Worm (Caenorhabditis elegans) whole organism, L2 larva: ENCODE measurements around the gene clec-190.

Source experiments
- F13H6.1 ChIP-seq: sonication (generic microtip); optimal IDR thresholded peaks from 2 replicates; lab custom pipeline; 2016; ENCODE audit warnings: missing genetic modification characterization, missing compliant biosample characterization
- ZK546.5 ChIP-seq: sonication (generic microtip); optimal IDR thresholded peaks from 2 replicates; lab custom pipeline; 2017; ENCODE audit warnings: missing biosample characterization, missing genetic modification characterization
- aly-2 ChIP-seq: fragments of 150-350 bp; optimal IDR thresholded peaks from 2 replicates; lab custom pipeline; 2014; ENCODE audit warnings: missing biosample characterization, missing genetic modification characterization
- ama-1 ChIP-seq: fragments of 150-350 bp; optimal IDR thresholded peaks from 2 replicates; lab custom pipeline; 2018; ENCODE audit warnings: inconsistent platforms
- blmp-1 ChIP-seq: sonication (generic microtip); optimal IDR thresholded peaks from 2 replicates; lab custom pipeline; 2017; ENCODE audit warnings: missing genetic modification characterization, mild to moderate bottlenecking, missing compliant biosample characterization, antibody characterized with exemption, moderate library complexity; ENCODE audit not compliant: insufficient read depth
- ceh-82 ChIP-seq: fragments of 150-350 bp; optimal IDR thresholded peaks from 2 replicates; lab custom pipeline; 2014; ENCODE audit warnings: missing biosample characterization, missing genetic modification characterization
- crh-2 ChIP-seq: sonication (generic microtip); optimal IDR thresholded peaks from 2 replicates; lab custom pipeline; 2017; ENCODE audit warnings: missing biosample characterization, missing genetic modification characterization
- dmd-4 ChIP-seq: sonication (generic microtip); optimal IDR thresholded peaks from 2 replicates; lab custom pipeline; 2017; ENCODE audit warnings: missing biosample characterization, missing genetic modification characterization
- egl-27 ChIP-seq: sonication (generic microtip); optimal IDR thresholded peaks from 3 replicates; lab custom pipeline; 2017; ENCODE audit warnings: missing biosample characterization, missing genetic modification reagents, missing genetic modification characterization
- elt-1 ChIP-seq: fragments of 150-350 bp; optimal IDR thresholded peaks from 2 replicates; lab custom pipeline; 2014; ENCODE audit warnings: missing biosample characterization, missing genetic modification characterization
- elt-3 ChIP-seq: sonication (generic microtip); optimal IDR thresholded peaks from 2 replicates; lab custom pipeline; 2017; ENCODE audit warnings: missing biosample characterization, missing genetic modification characterization
- gmeb-1 ChIP-seq: fragments of 150-350 bp; optimal IDR thresholded peaks from 2 replicates; lab custom pipeline; 2014; ENCODE audit warnings: missing biosample characterization, missing genetic modification characterization
- lin-11 ChIP-seq: fragments of 150-350 bp; sonication (generic microtip); optimal IDR thresholded peaks from 2 replicates; lab custom pipeline; 2014; ENCODE audit warnings: missing biosample characterization, missing genetic modification characterization, inconsistent platforms, mixed read lengths
- lin-39 ChIP-seq: fragments of 150-350 bp; optimal IDR thresholded peaks from 2 replicates; lab custom pipeline; 2014; ENCODE audit warnings: missing biosample characterization, missing genetic modification reagents, missing genetic modification characterization
- lsy-2 ChIP-seq, 2 experiments: fragments of 150-350 bp in 1 of 2; sonication (generic microtip) in 1 of 2; optimal IDR thresholded peaks; 2 replicates each; lab custom pipeline; 2014 to 2017; ENCODE audit warnings: missing biosample characterization in 2 of 2, missing genetic modification characterization in 2 of 2
- mab-5 ChIP-seq: fragments of 150-350 bp; optimal IDR thresholded peaks from 2 replicates; lab custom pipeline; 2014; ENCODE audit warnings: missing biosample characterization, missing genetic modification characterization
- mbf-1 ChIP-seq: sonication (generic microtip); optimal IDR thresholded peaks from 2 replicates; lab custom pipeline; 2017; ENCODE audit warnings: missing biosample characterization, missing genetic modification characterization
- mdl-1 ChIP-seq, 2 experiments: fragments of 150-350 bp in 1 of 2; sonication (generic microtip) in 1 of 2; optimal IDR thresholded peaks; 2 replicates each; lab custom pipeline; 2017; ENCODE audit warnings: missing biosample characterization in 2 of 2, missing genetic modification characterization in 2 of 2
- nhr-11 ChIP-seq: fragments of 150-350 bp; optimal IDR thresholded peaks from 2 replicates; lab custom pipeline; 2014; ENCODE audit warnings: missing biosample characterization, missing genetic modification characterization
- nhr-129 ChIP-seq: fragments of 150-350 bp; optimal IDR thresholded peaks from 2 replicates; lab custom pipeline; 2014; ENCODE audit warnings: missing biosample characterization, missing genetic modification characterization
- nhr-21 ChIP-seq: fragments of 150-350 bp; optimal IDR thresholded peaks from 2 replicates; lab custom pipeline; 2014; ENCODE audit warnings: missing biosample characterization, missing genetic modification characterization
- nhr-237 ChIP-seq: fragments of 150-350 bp; optimal IDR thresholded peaks from 2 replicates; lab custom pipeline; 2014; ENCODE audit warnings: missing biosample characterization, missing genetic modification characterization
- nhr-6 ChIP-seq: fragments of 150-350 bp; optimal IDR thresholded peaks from 2 replicates; lab custom pipeline; 2014; ENCODE audit warnings: missing biosample characterization, missing genetic modification characterization
- nhr-77 ChIP-seq: fragments of 150-350 bp; optimal IDR thresholded peaks from 2 replicates; lab custom pipeline; 2014; ENCODE audit warnings: missing biosample characterization, missing genetic modification characterization
- peb-1 ChIP-seq: fragments of 150-350 bp; optimal IDR thresholded peaks from 2 replicates; lab custom pipeline; 2014; ENCODE audit warnings: missing biosample characterization, missing genetic modification characterization
- sma-3 ChIP-seq: sonication (generic microtip); optimal IDR thresholded peaks from 2 replicates; lab custom pipeline; 2016; ENCODE audit warnings: missing genetic modification reagents, missing genetic modification characterization, missing compliant biosample characterization
- sma-9 ChIP-seq, 2 experiments: fragments of 150-350 bp in 1 of 2; sonication (generic microtip) in 1 of 2; optimal IDR thresholded peaks; 2 replicates each; lab custom pipeline; 2014 to 2016; ENCODE audit warnings: missing genetic modification characterization in 2 of 2, mild to moderate bottlenecking in 1 of 2, missing biosample characterization in 1 of 2, missing compliant biosample characterization in 1 of 2, missing genetic modification reagents in 1 of 2, moderate library complexity in 1 of 2
- snpc-4 ChIP-seq: fragments of 150-350 bp; optimal IDR thresholded peaks from 2 replicates; lab custom pipeline; 2014; ENCODE audit warnings: missing biosample characterization, missing genetic modification characterization
- unc-39 ChIP-seq: fragments of 150-350 bp; optimal IDR thresholded peaks from 2 replicates; lab custom pipeline; 2014; ENCODE audit warnings: missing biosample characterization, missing genetic modification characterization
- unc-55 ChIP-seq: fragments of 150-350 bp; sonication (generic microtip); optimal IDR thresholded peaks from 3 replicates; lab custom pipeline; 2014; ENCODE audit warnings: missing biosample characterization, missing genetic modification reagents, missing genetic modification characterization
- zag-1 ChIP-seq: fragments of 150-350 bp; optimal IDR thresholded peaks from 2 replicates; lab custom pipeline; 2014; ENCODE audit warnings: missing biosample characterization, missing genetic modification characterization
- ztf-1 ChIP-seq: fragments of 200-800 bp; sonication (Bioruptor generic); conservative IDR thresholded peaks from 2 replicates; pipeline ENCODE4 v1.3.6; 2022; ENCODE audit warnings: missing genetic modification characterization, missing compliant biosample characterization
- ztf-11 ChIP-seq: sonication (generic microtip); optimal IDR thresholded peaks from 2 replicates; lab custom pipeline; 2017; ENCODE audit warnings: missing biosample characterization, missing genetic modification characterization
- ztf-4 ChIP-seq: fragments of 150-350 bp; optimal IDR thresholded peaks from 2 replicates; lab custom pipeline; 2014; ENCODE audit warnings: missing biosample characterization, missing genetic modification characterization

Gene clec-190

DNA sequence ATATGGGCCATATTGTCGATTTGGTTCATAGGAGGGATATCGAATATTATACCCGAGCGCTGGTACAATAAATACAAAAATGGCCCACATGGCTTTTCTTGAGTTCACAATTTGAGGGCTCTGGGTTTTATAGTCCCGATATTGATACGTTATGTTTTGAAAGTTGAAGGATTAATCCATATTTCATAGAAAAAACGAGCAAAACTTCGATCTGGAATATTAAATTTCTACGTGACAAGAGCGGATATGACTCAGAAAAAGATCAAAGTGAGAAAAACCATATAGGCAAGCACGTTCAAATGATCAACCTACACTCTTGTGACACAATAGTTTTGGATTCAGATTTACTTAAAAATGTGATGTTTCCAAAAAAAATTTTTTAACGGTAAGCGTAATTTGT, 5.8 kb upstream of the clec-190 start, which contains the start of gene col-135:
Gene col-135, minus strand, starts transcription at position 101 of the 400 bp plus-strand sequence.
- TF ChIP-seq mbf-1 (tag; lab: Kevin White, UChicago) (no peak), ama-1 (lab: Kevin White, UChicago) (no peak), nhr-21 (tag; lab: Kevin White, UChicago) (no peak), peb-1 (tag; lab: Kevin White, UChicago) (no peak), nhr-11 (tag; lab: Kevin White, UChicago) (no peak), lin-11 (no peak), aly-2 (tag; lab: Kevin White, UChicago) (no peak), ztf-11 (tag; lab: Kevin White, UChicago) (no peak), ztf-4 (no peak), dmd-4 (tag; lab: Kevin White, UChicago) (no peak), nhr-237 (tag; lab: Kevin White, UChicago) (no peak), unc-55 (GFP tag; lab: Kevin White, UChicago) (no peak), mab-5 (tag; lab: Kevin White, UChicago) (no peak), elt-3 (tag; lab: Kevin White, UChicago) (no peak), lin-39 (no peak), blmp-1 (tag; lab: Kevin White, UChicago) (no peak), egl-27 (tag; lab: Kevin White, UChicago) (no peak)

- TF ChIP-seq gmeb-1 (tag; lab: Kevin White, UChicago) (no peak), unc-39 (tag; lab: Kevin White, UChicago) (no peak)
- TF ChIP-seq, all 48 proteins: peak for 0
Measured at ce11 chrIV:15127731-15128130, 1.8 kb upstream of the clec-190 start, which contains the start of gene M199.9. M199.9 (minus strand) TSS chrIV:15127831.

ce11 chrIV:15122882-15123281, 3.0 kb downstream of the clec-190 start, which contains the start of gene M199.7:
M199.7 (plus strand) TSS chrIV:15123182.
- no peak for TF ChIP-seq nhr-77
- no peak for TF ChIP-seq nhr-129 (tag; lab: Kevin White, UChicago)
- no peak for TF ChIP-seq peb-1 (tag; lab: Kevin White, UChicago)
- TF ChIP-seq elt-3 (tag; lab: Kevin White, UChicago), result no peak
- no peak for TF ChIP-seq sma-9 (GFP tag; optimal IDR thresholded peaks at IDR 0.05; lab: Kevin White, UChicago)
- no peak for TF ChIP-seq sma-9 (tag; optimal IDR thresholded peaks at IDR 0.05; lab: Kevin White, UChicago)
- no peak for TF ChIP-seq ama-1 (lab: Kevin White, UChicago)
- no peak for TF ChIP-seq zag-1 (tag; lab: Kevin White, UChicago)
- TF ChIP-seq sma-3 (GFP tag; lab: Kevin White, UChicago), result no peak
- TF ChIP-seq nhr-11 (tag; lab: Kevin White, UChicago), result no peak
- TF ChIP-seq unc-55 (GFP tag; lab: Kevin White, UChicago), result no peak
- TF ChIP-seq lin-11, result no peak
- no peak for TF ChIP-seq ZK546.5
- TF ChIP-seq snpc-4 (tag; lab: Kevin White, UChicago), result no peak
- no peak for TF ChIP-seq elt-1 (tag; lab: Kevin White, UChicago)
- TF ChIP-seq, all 48 proteins: peak for 0

DNA sequence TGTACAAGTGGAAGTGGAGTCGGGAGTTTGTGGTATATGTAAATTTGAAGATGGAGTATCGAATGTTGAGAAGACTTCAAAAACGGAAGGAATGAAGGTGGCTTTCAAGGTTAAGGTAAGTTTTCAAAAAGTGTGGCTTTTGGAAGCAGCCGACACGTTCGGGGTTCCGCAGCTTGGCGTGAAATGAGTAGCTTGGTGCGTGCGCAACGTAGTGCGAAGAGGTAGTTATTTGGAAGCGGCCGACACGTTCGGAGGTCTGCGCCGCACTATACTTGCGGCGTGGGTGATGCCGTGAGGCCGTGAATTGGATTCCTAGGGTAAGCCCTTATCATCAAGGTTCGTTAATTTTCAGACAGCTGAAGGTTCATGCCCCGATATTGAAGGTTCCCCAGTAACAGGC, 5.2 kb downstream of the clec-190 start, which contains the start of gene clec-189:
Gene clec-189, plus strand, starts transcription at position 92 of the 400 bp plus-strand sequence.
- TF ChIP-seq mdl-1 (tag; optimal IDR thresholded peaks at IDR 0.05; lab: Kevin White, UChicago) (no peak), lsy-2 (tag; optimal IDR thresholded peaks at IDR 0.05; lab: Kevin White, UChicago) (no peak), mab-5 (tag; lab: Kevin White, UChicago) (no peak), F13H6.1 (tag; lab: Kevin White, UChicago) (no peak), gmeb-1 (tag; lab: Kevin White, UChicago) (no peak), nhr-6 (tag; lab: Kevin White, UChicago) (no peak), sma-3 (GFP tag; lab: Kevin White, UChicago) (no peak), ceh-82 (tag; lab: Kevin White, UChicago) (no peak), peb-1 (tag; lab: Kevin White, UChicago) (no peak), crh-2 (tag; lab: Kevin White, UChicago) (no peak), nhr-21 (tag; lab: Kevin White, UChicago) (no peak), aly-2 (tag; lab: Kevin White, UChicago) (no peak), ztf-1 (GFP tag; lab: Robert Waterston, UW) (no peak)
- TF ChIP-seq, all 48 proteins: peak for 0
